Fruit fly (Drosophila melanogaster): ENCODE measurements around the gene Shawl.
A peak's percentile ranks its signal among the peaks of the same experiment; 100 is the strongest.

The Shawl gene

dm6 chr2L:9448322-9449256 lies 33.6 kb upstream of the Shawl start (continued):
- TF ChIP-seq Fer2 (tag; optimal IDR thresholded peaks at IDR 0.05) (no peak), E2f2 (GFP tag; IDR thresholded peaks at IDR 0.05) (0 out of 2 replicates have a peak, but pooled peaks have one; percentile 1), maf-S (GFP tag; optimal IDR thresholded peaks at IDR 0.05) (peak; percentile 17), Hr51 (GFP tag; optimal IDR thresholded peaks at IDR 0.05) (peak in 1 of 2 experiments; percentile 17), hth (optimal IDR thresholded peaks at IDR 0.05) (no peak), Blimp-1 (GFP tag; optimal IDR thresholded peaks at IDR 0.05) (no peak), CG15601 (tag; optimal IDR thresholded peaks at IDR 0.05) (no peak), CG9609 (GFP tag; optimal IDR thresholded peaks at IDR 0.05) (peak; percentile 57), zfh2 (GFP tag; optimal IDR thresholded peaks at IDR 0.05) (peak; percentile 45), lilli (GFP tag; optimal IDR thresholded peaks at IDR 0.05) (peak; percentile 3), eyg (GFP tag; optimal IDR thresholded peaks at IDR 0.05) (no peak), exex (tag; optimal IDR thresholded peaks at IDR 0.05) (peak; percentile 81), caup (GFP tag; optimal IDR thresholded peaks at IDR 0.05; ENCODE audit: severe bottlenecking) (no peak), fd96Cb (tag; optimal IDR thresholded peaks at IDR 0.05) (no peak), Dek (tag; optimal IDR thresholded peaks at IDR 0.05) (no peak)

- peak; percentile 34 for TF ChIP-seq Sox102F (GFP tag; optimal IDR thresholded peaks at IDR 0.05)
- TF ChIP-seq disco-r (GFP tag; optimal IDR thresholded peaks at IDR 0.05), result no peak
- TF ChIP-seq CG11093 (GFP tag; IDR thresholded peaks at IDR 0.05), result no peak
- TF ChIP-seq E2f2 (GFP tag; IDR thresholded peaks at IDR 0.05), result peak; percentile 8; the same call in 1 of the 2 replicates
- no peak for TF ChIP-seq Aef1 (GFP tag; IDR thresholded peaks at IDR 0.05)
- no peak for TF ChIP-seq seq (GFP tag; IDR thresholded peaks at IDR 0.05)
- TF ChIP-seq HLH54F (GFP tag; optimal IDR thresholded peaks at IDR 0.05), result no peak
- TF ChIP-seq CG14667 (GFP tag; IDR thresholded peaks at IDR 0.05), result no peak
- peak; percentile 18 for TF ChIP-seq CG30403 (GFP tag; optimal IDR thresholded peaks at IDR 0.05)
- TF ChIP-seq CG10366 (GFP tag; IDR thresholded peaks at IDR 0.05), result peak; percentile 19; the same call in 1 of the 2 replicates
- TF ChIP-seq Drgx (GFP tag; IDR thresholded peaks at IDR 0.05), result peak; percentile 63
- peak; percentile 3 for TF ChIP-seq CG9727 (GFP tag; optimal IDR thresholded peaks at IDR 0.05)
- TF ChIP-seq hbn (GFP tag; IDR thresholded peaks at IDR 0.05; ENCODE audit: partially characterized antibody), result no peak
- TF ChIP-seq CG11398 (GFP tag; optimal IDR thresholded peaks at IDR 0.05), result no peak
- TF ChIP-seq pfk (GFP tag; optimal IDR thresholded peaks at IDR 0.05), result no peak
- no peak for TF ChIP-seq aop (GFP tag; IDR thresholded peaks at IDR 0.05)
- no peak for TF ChIP-seq CG1832 (GFP tag; optimal IDR thresholded peaks at IDR 0.05)
- TF ChIP-seq Awh (GFP tag; IDR thresholded peaks at IDR 0.05), result no peak
- peak; percentile 6; the same call in 1 of the 2 replicates for TF ChIP-seq Ada2b (GFP tag; IDR thresholded peaks at IDR 0.05)
- TF ChIP-seq CG15269 (tag; optimal IDR thresholded peaks at IDR 0.05), result no peak
- TF ChIP-seq NFAT (GFP tag; IDR thresholded peaks at IDR 0.05), result no peak
- TF ChIP-seq h (optimal IDR thresholded peaks at IDR 0.05), result no peak
- TF ChIP-seq CG31441 (GFP tag; IDR thresholded peaks at IDR 0.05), result 0 out of 2 replicates have a peak, but pooled peaks have one; percentile 16
- TF ChIP-seq CG30431 (GFP tag; optimal IDR thresholded peaks at IDR 0.05), result no peak
- peak; percentile 12 for TF ChIP-seq nmo (GFP tag; optimal IDR thresholded peaks at IDR 0.05)
- no peak for TF ChIP-seq CHES-1-like (GFP tag; optimal IDR thresholded peaks at IDR 0.05)
- no peak for TF ChIP-seq caup (GFP tag; optimal IDR thresholded peaks at IDR 0.05; ENCODE audit: severe bottlenecking)
- TF ChIP-seq CG17361 (GFP tag; IDR thresholded peaks at IDR 0.05), result peak; percentile 20; the same call in 1 of the 3 replicates
- no peak for TF ChIP-seq Dbx (GFP tag; IDR thresholded peaks at IDR 0.05)
- TF ChIP-seq Atf-2 (GFP tag; optimal IDR thresholded peaks at IDR 0.05), result no peak
- TF ChIP-seq CG32767 (GFP tag; IDR thresholded peaks at IDR 0.05), result no peak
- no peak for TF ChIP-seq ab (GFP tag; optimal IDR thresholded peaks at IDR 0.05)
- TF ChIP-seq CG15514 (GFP tag; optimal IDR thresholded peaks at IDR 0.05), result no peak
- no peak for TF ChIP-seq Opbp (GFP tag; IDR thresholded peaks at IDR 0.05; ENCODE audit: partially characterized antibody)
- no peak for TF ChIP-seq Blimp-1 (GFP tag; optimal IDR thresholded peaks at IDR 0.05)
- TF ChIP-seq CG9797 (GFP tag; optimal IDR thresholded peaks at IDR 0.05), result no peak
Measured at dm6 chr2L:9447816-9448215, 32.9 kb upstream of the Shawl start.
